Worm (Caenorhabditis elegans) whole organism, L4 larva: ENCODE results near the gene F08F1.9.

Experiments
- F26F4.8 ChIP-seq: fragments of 200-800 bp; sonication (Bioruptor generic); conservative IDR thresholded peaks from 2 replicates; pipeline ENCODE4 v1.3.6; 2022; ENCODE audit warnings: missing genetic modification characterization, missing compliant biosample characterization
- F37D6.2 ChIP-seq: sonication (generic microtip); optimal IDR thresholded peaks from 2 replicates; lab custom pipeline; 2016; ENCODE audit warnings: mild to moderate bottlenecking, missing genetic modification characterization, missing compliant biosample characterization
- T20F7.1 ChIP-seq: fragments of 200-800 bp; sonication (Bioruptor generic); optimal IDR thresholded peaks from 2 replicates; lab custom pipeline; 2018; ENCODE audit warnings: mild to moderate bottlenecking, missing genetic modification characterization, missing compliant biosample characterization
- Y48G9A.11 ChIP-seq: fragments of 200-800 bp; sonication (Bioruptor generic); IDR thresholded peaks from 2 replicates; pipeline ENCODE4 v1.3.6; 2022; ENCODE audit warnings: missing genetic modification reagents, missing genetic modification characterization, missing compliant biosample characterization
- Y75B8A.6 ChIP-seq: fragments of 200-800 bp; sonication (Bioruptor generic); IDR thresholded peaks from 2 replicates; pipeline ENCODE4 v1.3.6; 2022; ENCODE audit warnings: missing genetic modification reagents, missing genetic modification characterization, missing compliant biosample characterization
- attf-4 ChIP-seq: sonication (generic microtip); optimal IDR thresholded peaks from 3 replicates; lab custom pipeline; 2017; ENCODE audit warnings: missing biosample characterization, missing genetic modification characterization
- ceh-62 ChIP-seq: sonication (generic microtip); optimal IDR thresholded peaks from 2 replicates; lab custom pipeline; 2017; ENCODE audit warnings: missing biosample characterization, missing genetic modification characterization
- ces-1 ChIP-seq: fragments of 150-350 bp; sonication (generic microtip); optimal IDR thresholded peaks from 4 replicates; lab custom pipeline; 2014; ENCODE audit warnings: missing biosample characterization, missing genetic modification reagents, missing genetic modification characterization
- daf-16 ChIP-seq, 3 experiments: sonication (generic microtip); optimal IDR thresholded peaks; 2 replicates each; lab custom pipeline; 2016 to 2017; ENCODE audit warnings: missing genetic modification characterization in 3 of 3, missing genetic modification reagents in 3 of 3, mild to moderate bottlenecking in 2 of 3, missing compliant biosample characterization in 2 of 3, missing biosample characterization in 1 of 3, moderate library complexity in 1 of 3
- dmd-6 ChIP-seq: fragments of 200-800 bp; sonication (Bioruptor generic); IDR thresholded peaks from 2 replicates; pipeline ENCODE4 v1.3.6; 2022; ENCODE audit warnings: missing genetic modification reagents, missing genetic modification characterization, missing compliant biosample characterization
- dpl-1 ChIP-seq: fragments of 150-350 bp; optimal IDR thresholded peaks from 2 replicates; lab custom pipeline; 2014; ENCODE audit warnings: missing biosample characterization, missing genetic modification reagents, missing genetic modification characterization
- dve-1 ChIP-seq: sonication (generic microtip); optimal IDR thresholded peaks from 2 replicates; lab custom pipeline; 2017; ENCODE audit warnings: antibody characterized with exemption, mild to moderate bottlenecking, missing genetic modification characterization, missing compliant biosample characterization; ENCODE audit not compliant: insufficient read depth
- egl-43 ChIP-seq: fragments of 200-800 bp; sonication (Bioruptor generic); IDR thresholded peaks from 2 replicates; pipeline ENCODE4 v1.3.6; 2022; ENCODE audit warnings: missing genetic modification reagents, missing genetic modification characterization, missing compliant biosample characterization
- hlh-11 ChIP-seq: fragments of 200-800 bp; sonication (Bioruptor generic); optimal IDR thresholded peaks from 2 replicates; lab custom pipeline; 2018; ENCODE audit warnings: mild to moderate bottlenecking, missing genetic modification characterization, missing compliant biosample characterization
- hlh-30 ChIP-seq: sonication (generic microtip); optimal IDR thresholded peaks from 2 replicates; lab custom pipeline; 2017; ENCODE audit warnings: antibody characterized with exemption, mild to moderate bottlenecking, missing genetic modification characterization, missing compliant biosample characterization; ENCODE audit not compliant: insufficient read depth
- hmg-1.1 ChIP-seq: fragments of 200-800 bp; sonication (Bioruptor generic); IDR thresholded peaks from 2 replicates; pipeline ENCODE4 v1.3.6; 2022; ENCODE audit warnings: missing genetic modification reagents, missing genetic modification characterization, missing compliant biosample characterization
- lin-1 ChIP-seq: fragments of 200-800 bp; sonication (Bioruptor generic); IDR thresholded peaks from 2 replicates; pipeline ENCODE4 v1.3.6; 2022; ENCODE audit warnings: missing genetic modification reagents, missing genetic modification characterization, missing compliant biosample characterization
- lin-29 ChIP-seq: fragments of 200-800 bp; sonication (Bioruptor generic); IDR thresholded peaks from 2 replicates; pipeline ENCODE4 v1.3.6; 2022; ENCODE audit warnings: missing genetic modification reagents, missing genetic modification characterization, missing compliant biosample characterization
- lir-3 ChIP-seq: sonication (generic microtip); optimal IDR thresholded peaks from 2 replicates; lab custom pipeline; 2016; ENCODE audit warnings: mild to moderate bottlenecking, missing genetic modification characterization, missing compliant biosample characterization
- lsy-2 ChIP-seq, 2 experiments: fragments of 150-350 bp in 1 of 2; sonication (generic microtip) in 1 of 2; optimal IDR thresholded peaks; 2 replicates each; lab custom pipeline; 2014 to 2017; ENCODE audit warnings: missing biosample characterization in 2 of 2, missing genetic modification characterization in 2 of 2
- madf-9 ChIP-seq: fragments of 200-800 bp; sonication (Bioruptor generic); conservative IDR thresholded peaks from 2 replicates; pipeline ENCODE4 v1.3.6; 2022; ENCODE audit warnings: missing genetic modification reagents, missing genetic modification characterization, missing compliant biosample characterization
- mdt-29 ChIP-seq: fragments of 200-800 bp; sonication (Bioruptor generic); IDR thresholded peaks from 2 replicates; pipeline ENCODE4 v1.3.6; 2022; ENCODE audit warnings: missing genetic modification reagents, missing genetic modification characterization, missing compliant biosample characterization
- mes-2 ChIP-seq: sonication (generic microtip); optimal IDR thresholded peaks from 2 replicates; lab custom pipeline; 2016; ENCODE audit warnings: missing genotype, mild to moderate bottlenecking, missing genetic modification characterization, missing compliant biosample characterization; ENCODE audit not compliant: poor library complexity, severe bottlenecking
- mxl-2 ChIP-seq: fragments of 200-800 bp; sonication (Bioruptor generic); conservative IDR thresholded peaks from 2 replicates; pipeline ENCODE4 v1.3.6; 2022; ENCODE audit warnings: missing genetic modification reagents, missing genetic modification characterization, missing compliant biosample characterization
- nhr-10 ChIP-seq: fragments of 150-350 bp; optimal IDR thresholded peaks from 2 replicates; lab custom pipeline; 2014; ENCODE audit warnings: missing biosample characterization, missing genetic modification characterization
- nhr-102 ChIP-seq: sonication (generic microtip); optimal IDR thresholded peaks from 2 replicates; lab custom pipeline; 2016; ENCODE audit warnings: mild to moderate bottlenecking, missing genetic modification characterization, moderate library complexity, missing compliant biosample characterization
- nhr-25 ChIP-seq: sonication (generic microtip); optimal IDR thresholded peaks from 2 replicates; lab custom pipeline; 2017; ENCODE audit warnings: missing genetic modification characterization, mild to moderate bottlenecking, missing compliant biosample characterization, antibody characterized with exemption, moderate library complexity, borderline replicate concordance; ENCODE audit not compliant: insufficient read depth
- nhr-28 ChIP-seq: fragments of 150-350 bp; optimal IDR thresholded peaks from 2 replicates; lab custom pipeline; 2014; ENCODE audit warnings: missing biosample characterization, missing genetic modification characterization
- nhr-41 ChIP-seq: fragments of 200-800 bp; sonication (Bioruptor generic); IDR thresholded peaks from 2 replicates; pipeline ENCODE4 v1.3.6; 2022; ENCODE audit warnings: missing genetic modification reagents, missing genetic modification characterization, missing compliant biosample characterization
- nhr-42 ChIP-seq: fragments of 200-800 bp; sonication (Bioruptor generic); IDR thresholded peaks from 2 replicates; pipeline ENCODE4 v1.3.6; 2022; ENCODE audit warnings: missing genetic modification characterization, missing compliant biosample characterization
- nhr-6 ChIP-seq: fragments of 150-350 bp; optimal IDR thresholded peaks from 2 replicates; lab custom pipeline; 2014; ENCODE audit warnings: missing biosample characterization, missing genetic modification characterization
- nhr-77 ChIP-seq: fragments of 150-350 bp; optimal IDR thresholded peaks from 2 replicates; lab custom pipeline; 2014; ENCODE audit warnings: missing biosample characterization, missing genetic modification characterization
- pqm-1 ChIP-seq: sonication (generic microtip); optimal IDR thresholded peaks from 2 replicates; lab custom pipeline; 2017; ENCODE audit warnings: missing biosample characterization, missing genetic modification characterization
- set-16 ChIP-seq: fragments of 200-800 bp; sonication (Bioruptor generic); IDR thresholded peaks from 2 replicates; pipeline ENCODE4 v1.3.6; 2022; ENCODE audit warnings: missing genetic modification reagents, missing genetic modification characterization, missing compliant biosample characterization
- snpc-4 ChIP-seq: fragments of 150-350 bp; optimal IDR thresholded peaks from 2 replicates; lab custom pipeline; 2014; ENCODE audit warnings: missing biosample characterization, missing genetic modification characterization
- spr-3 ChIP-seq: fragments of 200-800 bp; sonication (Bioruptor generic); optimal IDR thresholded peaks from 2 replicates; lab custom pipeline; 2018; ENCODE audit warnings: mild to moderate bottlenecking, missing genetic modification characterization, missing compliant biosample characterization
- tag-97 ChIP-seq: fragments of 200-800 bp; sonication (Bioruptor generic); IDR thresholded peaks from 2 replicates; pipeline ENCODE4 v1.3.6; 2022; ENCODE audit warnings: missing genetic modification characterization, missing compliant biosample characterization
- unc-130 ChIP-seq: sonication (generic microtip); optimal IDR thresholded peaks from 2 replicates; lab custom pipeline; 2016; ENCODE audit warnings: missing genetic modification reagents, missing genetic modification characterization, missing compliant biosample characterization
- unc-39 ChIP-seq: sonication (generic microtip); optimal IDR thresholded peaks from 2 replicates; lab custom pipeline; 2017; ENCODE audit warnings: missing biosample characterization, missing genetic modification characterization
- unc-62 ChIP-seq, 3 experiments: fragments of 150-350 bp in 1 of 3; sonication (generic microtip); optimal IDR thresholded peaks in 2 of 3; peaks in 1 of 3; 1 replicate in 1 of 3; 2 replicates in 2 of 3; lab custom pipeline; 2014 to 2017; ENCODE audit warnings: missing biosample characterization in 3 of 3, missing genetic modification characterization in 3 of 3, missing genetic modification reagents in 3 of 3, missing genotype in 1 of 3
- zag-1 ChIP-seq: fragments of 150-350 bp; optimal IDR thresholded peaks from 2 replicates; lab custom pipeline; 2014; ENCODE audit warnings: missing biosample characterization, missing genetic modification characterization
- ztf-11 ChIP-seq: fragments of 150-350 bp; optimal IDR thresholded peaks from 2 replicates; lab custom pipeline; 2014; ENCODE audit warnings: missing biosample characterization, missing genetic modification characterization
- ztf-7 ChIP-seq: fragments of 150-350 bp; optimal IDR thresholded peaks from 2 replicates; lab custom pipeline; 2014; ENCODE audit warnings: missing biosample characterization, missing genetic modification characterization

Gene F08F1.9

DNA sequence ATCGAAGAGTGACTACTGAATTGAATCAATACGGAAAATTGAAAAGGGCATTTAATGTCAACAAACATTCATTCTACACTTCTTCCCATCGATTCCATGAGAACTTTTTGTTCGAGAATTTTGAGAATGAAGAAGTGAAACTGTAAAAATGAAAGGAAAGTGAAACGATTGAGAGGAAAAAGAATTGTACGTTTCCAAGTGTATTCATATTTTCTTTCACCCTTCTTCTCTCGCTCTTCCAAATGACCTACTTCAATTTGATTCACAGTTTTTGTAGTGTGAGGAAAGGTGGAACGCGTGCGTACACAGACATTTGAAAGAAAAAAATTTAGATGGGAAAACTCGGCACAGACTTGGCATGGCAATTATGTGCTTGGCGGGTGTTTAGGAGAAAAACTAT is 13.6 kb upstream of the F08F1.9 start:
- no peak for TF ChIP-seq snpc-4 (tag; lab: Kevin White, UChicago)
- TF ChIP-seq nhr-28 (tag; lab: Kevin White, UChicago) = peak; percentile 4
- peak; percentile 52 for TF ChIP-seq nhr-25 (tag; lab: Kevin White, UChicago)
- TF ChIP-seq, all 104 proteins: peak for 2

DNA sequence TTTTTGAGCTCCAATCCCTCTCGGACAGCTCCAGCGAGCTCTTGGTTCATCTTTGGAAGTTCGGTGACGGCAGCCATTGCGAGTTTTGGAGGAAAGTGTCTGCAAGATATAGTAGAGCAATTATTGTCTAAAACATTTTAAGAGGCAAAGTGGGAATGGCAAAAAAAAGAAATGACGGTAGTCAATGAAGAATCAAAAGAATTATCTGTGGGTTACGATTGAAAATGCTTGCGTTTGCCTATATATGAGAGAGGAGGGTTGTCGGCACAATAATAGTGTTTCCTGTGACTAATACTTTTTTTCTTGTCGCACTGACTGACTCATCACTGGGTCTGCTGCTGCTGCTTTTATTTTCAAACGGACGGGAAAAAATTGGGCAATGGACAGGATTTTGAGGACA is 13.0 kb upstream of the F08F1.9 start, which contains the start of gene tth-1:
Gene tth-1 (minus strand): TSS at position 101 of the 400 bp plus-strand sequence.
- no peak for TF ChIP-seq nhr-77
- TF ChIP-seq dve-1 = peak; percentile 4
- no peak for TF ChIP-seq tag-97 (GFP tag; lab: Robert Waterston, UW)
- no peak for TF ChIP-seq egl-43
- no peak for TF ChIP-seq nhr-41 (GFP tag; lab: Robert Waterston, UW)
- peak; percentile 3 for TF ChIP-seq mes-2
- TF ChIP-seq mdt-29 = no peak
- TF ChIP-seq nhr-6 = peak; percentile 9

DNA sequence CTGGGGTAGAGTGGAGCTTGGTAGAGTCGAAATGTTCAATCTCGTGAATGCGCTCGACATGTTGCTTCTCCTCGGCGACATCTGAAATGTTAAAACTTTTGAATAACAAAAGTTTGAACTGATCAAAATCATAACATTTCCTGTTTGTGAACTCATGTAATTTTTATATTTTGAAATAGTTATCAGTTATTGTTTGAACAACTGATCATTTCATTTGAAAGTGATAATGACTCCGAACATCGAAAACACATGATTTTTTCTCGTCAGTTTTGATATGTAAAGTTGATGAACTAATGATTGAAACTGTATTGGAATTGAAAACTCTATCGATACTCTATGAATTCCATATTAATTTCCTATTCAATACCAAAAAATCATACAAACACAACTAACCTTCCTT is 12.5 kb upstream of the F08F1.9 start:
- TF ChIP-seq hlh-30 (peak; percentile 52), daf-16 (GFP tag; optimal IDR thresholded peaks at IDR 0.05; lab: Kevin White, UChicago) (no peak), daf-16 (tag; optimal IDR thresholded peaks at IDR 0.05; lab: Kevin White, UChicago) (peak; percentile 88), nhr-77 (peak; percentile 31), attf-4 (tag; lab: Kevin White, UChicago) (no peak), tag-97 (GFP tag; lab: Robert Waterston, UW) (no peak), nhr-28 (tag; lab: Kevin White, UChicago) (peak; percentile 53), pqm-1 (tag; lab: Kevin White, UChicago) (peak; percentile 27), dve-1 (peak; percentile 44)

DNA sequence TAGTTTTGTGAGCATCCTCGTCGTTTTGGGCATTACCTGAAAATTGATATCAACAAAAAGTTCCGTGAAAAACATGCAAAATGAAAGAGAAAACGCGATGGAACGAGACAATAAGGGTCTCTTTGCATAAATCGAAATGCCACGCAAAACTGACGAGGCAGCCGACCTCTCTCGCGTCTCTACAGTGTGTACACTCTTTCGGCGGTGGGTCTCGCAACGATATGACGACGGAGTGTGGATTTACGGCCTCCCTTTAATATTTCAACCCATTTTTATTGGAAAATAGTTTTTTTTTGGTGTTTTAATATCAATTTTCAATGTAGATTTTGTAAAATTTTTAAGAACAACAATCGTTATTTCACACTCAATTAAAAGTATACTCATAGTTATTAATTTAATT is 11.4 kb upstream of the F08F1.9 start, which contains the start of gene tag-123:
Gene tag-123 (minus strand): TSS at position 36 of the 400 bp plus-strand sequence.
- TF ChIP-seq unc-130 (GFP tag; lab: Kevin White, UChicago) (no peak), Y48G9A.11 (GFP tag; lab: Robert Waterston, UW) (no peak), dpl-1 (GFP tag; lab: Kevin White, UChicago) (peak; percentile 59), lin-1 (GFP tag; lab: Robert Waterston, UW) (no peak), lir-3 (tag; lab: Kevin White, UChicago) (no peak), nhr-102 (tag; lab: Kevin White, UChicago) (peak; percentile 2), tag-97 (GFP tag; lab: Robert Waterston, UW) (no peak), F26F4.8 (GFP tag; lab: Robert Waterston, UW) (no peak), hmg-1.1 (GFP tag; lab: Robert Waterston, UW) (no peak), T20F7.1 (GFP tag; lab: Kevin White, UChicago) (no peak), ces-1 (GFP tag; lab: Kevin White, UChicago) (no peak), nhr-41 (GFP tag; lab: Robert Waterston, UW) (no peak), Y75B8A.6 (GFP tag; lab: Robert Waterston, UW) (no peak), unc-62 (GFP tag; optimal IDR thresholded peaks at IDR 0.05 in 1 of 2; lab: Kevin White, UChicago) (no peak), unc-62 (tag; optimal IDR thresholded peaks at IDR 0.05; lab: Kevin White, UChicago) (no peak), lin-29 (GFP tag; lab: Robert Waterston, UW) (no peak), ztf-11 (tag; lab: Kevin White, UChicago) (no peak), spr-3 (GFP tag; lab: Kevin White, UChicago) (no peak), dmd-6 (no peak), nhr-10 (tag; lab: Kevin White, UChicago) (no peak), ceh-62 (tag; lab: Kevin White, UChicago) (no peak), unc-39 (no peak), nhr-42 (GFP tag; lab: Robert Waterston, UW) (no peak), set-16 (GFP tag; lab: Robert Waterston, UW) (no peak), nhr-28 (tag; lab: Kevin White, UChicago) (peak; percentile 16), lsy-2 (tag; optimal IDR thresholded peaks at IDR 0.05; lab: Kevin White, UChicago) (peak in 1 of 2 experiments; percentile 73), F37D6.2 (no peak), mxl-2 (GFP tag; lab: Robert Waterston, UW) (no peak), zag-1 (no peak), hlh-11 (peak; percentile 32), mes-2 (peak; percentile 77), mdt-29 (no peak), nhr-77 (peak; percentile 9), ztf-7 (no peak), egl-43 (no peak), nhr-25 (tag; lab: Kevin White, UChicago) (peak; percentile 7), madf-9 (no peak)
